Fruit fly (Drosophila melanogaster): Measurements from ENCODE around the gene CG2818.

The CG2818 gene

dm6 chr2L:3712949-3713416 is at the start of gene CG2818, which contains the start of gene CG31955:
CG2818 (plus strand) TSS chr2L:3713360.
CG31955 (minus strand) TSS chr2L:3713105.
- TF ChIP-seq CG8478 (optimal IDR thresholded peaks at IDR 0.05), result no peak
- no peak for TF ChIP-seq CTCF (optimal IDR thresholded peaks at IDR 0.05)

DNA sequence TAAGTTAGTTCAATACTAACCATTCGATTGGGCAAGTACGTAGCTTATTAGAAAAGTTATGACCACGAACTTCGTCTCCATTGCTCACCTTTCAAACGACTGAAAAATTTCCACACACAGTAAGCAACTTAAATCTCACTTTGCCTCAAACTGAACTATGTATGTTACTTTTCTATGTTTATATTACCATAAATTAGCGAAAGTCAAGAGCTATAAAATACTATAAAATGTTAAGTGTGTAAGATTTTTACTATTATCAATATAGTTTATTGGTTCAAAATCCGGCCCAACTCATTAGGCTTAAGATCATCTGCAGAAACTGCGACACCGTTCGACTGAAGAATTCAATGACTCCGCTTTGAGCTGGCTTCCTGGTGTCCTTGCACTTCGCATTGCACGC is 44.7 kb upstream of the CG2818 start, which contains the start of gene Sfp24Ba:
TSS of gene Sfp24Ba (minus strand) at position 101 of the 400 bp plus-strand sequence.
- TF ChIP-seq CTCF (optimal IDR thresholded peaks at IDR 0.05), result no peak
- TF ChIP-seq CG8478 (optimal IDR thresholded peaks at IDR 0.05), result no peak

- TF ChIP-seq CTCF (optimal IDR thresholded peaks at IDR 0.05), result no peak
- TF ChIP-seq CG8478 (optimal IDR thresholded peaks at IDR 0.05), result no peak
Measured at dm6 chr2L:3669034-3669433, 44.1 kb upstream of the CG2818 start, which contains the start of gene Sfp24Bd. Sfp24Bd (minus strand) TSS chr2L:3669134.

DNA sequence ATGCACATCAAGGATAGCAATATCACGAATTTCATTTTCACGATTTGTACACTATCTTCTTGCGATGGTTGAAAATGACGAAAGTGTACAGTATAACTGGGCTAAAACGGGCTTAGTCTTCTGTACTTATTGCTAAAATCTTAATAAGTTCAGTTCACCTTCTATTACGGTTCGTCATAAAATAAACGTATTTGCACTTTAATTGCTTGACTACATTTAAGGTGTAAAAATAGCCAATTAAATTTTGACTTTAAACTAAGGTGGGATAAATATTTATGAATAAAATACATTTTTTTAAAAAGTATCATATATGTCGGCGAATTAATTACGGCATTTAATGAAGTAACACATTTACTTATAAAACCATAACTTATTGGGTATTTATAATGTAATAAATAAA is 43.5 kb upstream of the CG2818 start, which contains the start of gene Sfp24Bb:
TSS of gene Sfp24Bb (minus strand) at position 101 of the 400 bp plus-strand sequence.
- TF ChIP-seq CTCF (optimal IDR thresholded peaks at IDR 0.05) (no peak), CG8478 (optimal IDR thresholded peaks at IDR 0.05) (no peak)

DNA sequence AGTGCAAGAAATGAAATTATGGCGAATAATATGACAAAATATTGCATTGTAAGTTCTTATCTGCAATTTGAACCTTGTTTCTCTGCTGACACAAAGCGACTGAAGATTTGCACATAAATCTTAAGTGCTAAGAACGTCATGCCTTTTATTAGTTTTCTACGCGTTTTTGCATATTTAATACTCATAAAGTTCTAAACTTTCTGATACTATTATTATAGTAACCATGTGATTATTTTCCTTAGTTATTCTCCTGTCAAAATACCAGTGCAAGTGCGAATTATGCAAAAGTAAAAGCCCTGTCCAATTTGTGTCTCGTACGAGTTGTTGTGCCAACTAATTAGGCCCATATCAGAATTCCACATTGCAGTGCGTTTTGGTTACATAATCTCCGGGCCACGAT is 42.7 kb upstream of the CG2818 start, which contains the start of gene Sfp24Bc:
TSS of gene Sfp24Bc (minus strand) at position 101 of the 400 bp plus-strand sequence.
- TF ChIP-seq CG8478 (optimal IDR thresholded peaks at IDR 0.05), result no peak
- no peak for TF ChIP-seq CTCF (optimal IDR thresholded peaks at IDR 0.05)

DNA sequence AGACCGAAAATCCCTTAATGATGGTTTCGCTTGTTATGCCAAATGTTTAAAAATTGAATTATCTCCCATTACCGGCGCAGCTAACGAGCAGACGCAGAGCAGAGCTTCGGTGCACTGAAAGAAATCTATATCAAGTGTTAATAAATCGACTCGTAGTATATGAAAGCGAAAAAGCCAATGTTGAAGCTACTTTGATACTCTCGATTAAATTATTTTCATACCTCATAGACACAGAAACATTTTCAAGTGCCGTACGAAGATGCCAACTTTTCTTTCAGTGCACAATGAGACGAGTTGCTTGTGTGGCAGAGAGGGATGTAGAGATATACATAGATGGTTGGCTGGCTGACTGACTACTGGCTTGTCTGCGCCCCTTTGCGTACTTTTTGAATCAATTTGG is 37.4 kb upstream of the CG2818 start:
- TF ChIP-seq CTCF (optimal IDR thresholded peaks at IDR 0.05) (no peak), CG8478 (optimal IDR thresholded peaks at IDR 0.05) (no peak)

DNA sequence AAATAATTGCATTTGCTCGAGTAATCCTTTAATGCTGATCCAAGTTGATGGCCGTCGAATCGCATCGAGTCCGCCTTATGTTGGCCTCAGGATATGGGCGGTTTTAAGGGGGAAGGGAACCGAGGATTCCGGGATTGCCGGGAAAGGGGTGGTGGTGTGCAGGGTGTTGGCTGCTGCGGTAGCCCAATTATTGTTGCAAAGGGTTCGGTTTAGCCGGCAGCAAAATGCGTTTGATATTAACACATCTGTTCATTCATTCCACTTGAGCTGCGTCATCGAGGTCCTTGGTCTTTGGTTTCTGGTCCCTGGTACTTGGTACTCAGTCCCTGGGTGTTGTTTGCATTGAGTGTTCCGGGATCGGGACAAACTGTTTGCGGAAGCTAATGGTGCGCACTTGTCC is 31.8 kb upstream of the CG2818 start:
- no peak for TF ChIP-seq CTCF (optimal IDR thresholded peaks at IDR 0.05)
- TF ChIP-seq CG8478 (optimal IDR thresholded peaks at IDR 0.05), result no peak

DNA sequence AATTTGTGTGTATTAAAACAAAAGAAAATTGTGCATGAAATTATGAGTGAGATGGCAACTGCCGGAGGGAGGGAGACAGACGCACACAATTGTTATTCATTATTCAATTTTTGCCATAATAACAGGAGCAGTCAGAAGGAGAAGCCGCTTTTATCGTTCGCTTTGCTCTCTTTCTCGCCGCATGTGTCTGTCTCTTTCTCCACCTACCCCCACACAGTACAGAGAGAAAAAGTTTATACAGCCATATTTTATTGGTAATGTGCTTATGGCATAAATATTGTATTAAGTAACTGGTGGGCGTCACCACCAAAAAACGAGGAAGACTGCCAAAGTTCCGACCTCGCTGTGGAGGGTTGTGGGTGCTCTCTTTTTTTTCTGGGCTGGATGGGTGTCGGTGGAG is 30.7 kb upstream of the CG2818 start:
- TF ChIP-seq CTCF (optimal IDR thresholded peaks at IDR 0.05), result no peak
- TF ChIP-seq CG8478 (optimal IDR thresholded peaks at IDR 0.05), result no peak

DNA sequence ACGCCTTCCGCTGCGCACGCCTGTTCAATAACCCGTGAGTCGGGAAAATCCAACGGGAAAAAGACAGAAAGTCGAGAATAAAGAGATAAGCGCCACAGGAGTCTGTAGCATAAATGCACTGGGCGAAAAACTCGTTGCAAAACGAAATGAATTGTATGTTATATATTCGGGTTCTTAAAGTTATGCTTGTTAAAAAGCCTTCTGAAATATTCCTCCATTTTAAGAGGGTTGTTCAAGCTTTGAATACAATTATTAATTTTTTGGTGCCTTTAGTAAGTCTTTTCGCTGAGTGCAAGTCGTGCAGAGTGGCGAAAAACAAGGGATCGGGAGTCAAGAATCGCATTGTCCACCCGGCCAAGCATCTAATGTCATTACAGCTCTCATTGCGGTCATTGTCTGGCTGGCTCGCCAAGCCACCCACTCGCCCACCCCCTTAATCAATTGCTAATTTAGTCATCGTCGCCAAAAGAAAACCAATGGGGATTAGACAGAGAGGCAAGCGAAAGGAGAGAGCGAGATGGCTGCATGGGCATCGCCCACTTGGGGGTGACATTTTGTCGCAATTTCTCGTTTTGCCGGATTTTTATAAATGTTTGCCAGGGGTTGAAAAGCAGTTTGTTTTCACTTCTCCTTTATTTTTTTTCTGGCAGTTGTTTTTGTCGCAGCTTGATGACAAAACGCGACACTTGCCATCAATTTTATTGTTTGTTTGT is 27.9 kb upstream of the CG2818 start:
- no peak for TF ChIP-seq CTCF (optimal IDR thresholded peaks at IDR 0.05)
- TF ChIP-seq CG8478 (optimal IDR thresholded peaks at IDR 0.05), result no peak

DNA sequence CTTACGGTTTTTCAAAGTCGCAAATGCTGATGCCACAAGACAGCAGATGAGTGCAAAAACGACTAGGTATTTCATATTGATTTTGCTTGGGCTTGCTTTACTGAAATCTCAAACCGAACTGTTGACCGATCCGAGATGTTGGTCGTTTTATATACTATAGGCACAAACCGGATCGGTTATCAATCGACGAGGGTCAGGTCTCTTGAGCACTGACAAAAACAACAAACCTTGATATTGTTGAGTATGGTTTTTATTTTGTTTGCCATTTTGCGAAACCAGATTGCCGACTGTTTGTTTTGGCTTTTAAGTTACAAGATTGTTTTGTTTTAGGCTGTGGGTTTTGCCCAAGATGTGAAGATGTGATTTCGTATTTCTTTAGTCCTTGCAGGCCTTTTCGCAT is 20.7 kb upstream of the CG2818 start, which contains the start of gene CG16704:
TSS of gene CG16704 (minus strand) at position 122 of the 400 bp plus-strand sequence.
- no peak for TF ChIP-seq CTCF (optimal IDR thresholded peaks at IDR 0.05)
- no peak for TF ChIP-seq CG8478 (optimal IDR thresholded peaks at IDR 0.05)

DNA sequence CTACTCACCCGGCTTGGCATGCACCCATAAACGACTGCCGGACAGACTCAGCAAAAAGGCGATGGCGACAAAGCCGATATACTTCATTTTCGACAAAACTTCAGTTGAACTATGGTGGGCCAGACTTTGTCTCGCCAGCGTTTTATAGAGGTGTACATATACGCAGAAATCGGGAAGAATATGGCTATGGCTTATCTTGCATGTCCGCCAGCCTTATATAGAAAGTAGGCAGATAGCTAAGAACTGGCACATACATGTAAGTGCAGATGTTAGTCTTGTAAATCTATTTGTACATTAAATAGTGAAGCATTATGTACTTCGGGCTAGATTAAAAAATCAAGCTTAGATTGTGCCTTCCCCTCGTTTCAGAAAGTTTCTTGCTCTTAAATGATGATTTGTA is 20.1 kb upstream of the CG2818 start, which contains the start of gene CG3513:
TSS of gene CG3513 (minus strand) at position 101 of the 400 bp plus-strand sequence.
- no peak for TF ChIP-seq CG8478 (optimal IDR thresholded peaks at IDR 0.05)
- no peak for TF ChIP-seq CTCF (optimal IDR thresholded peaks at IDR 0.05)

dm6 chr2L:3693805-3694204 is 19.4 kb upstream of the CG2818 start, which contains the start of gene Acp24A4:
Acp24A4 (minus strand) TSS chr2L:3693905.
- TF ChIP-seq CG8478 (optimal IDR thresholded peaks at IDR 0.05) (no peak), CTCF (optimal IDR thresholded peaks at IDR 0.05) (no peak)

dm6 chr2L:3694920-3695319 is 18.2 kb upstream of the CG2818 start, which contains the start of gene CG43165:
CG43165 (minus strand) TSS chr2L:3695020.
- TF ChIP-seq CTCF (optimal IDR thresholded peaks at IDR 0.05), result no peak
- TF ChIP-seq CG8478 (optimal IDR thresholded peaks at IDR 0.05), result no peak

dm6 chr2L:3695361-3695818 is 17.8 kb upstream of the CG2818 start, which contains the start of gene CG16713:
CG16713 (minus strand) TSS chr2L:3695411.
- TF ChIP-seq CG8478 (optimal IDR thresholded peaks at IDR 0.05) (no peak), CTCF (optimal IDR thresholded peaks at IDR 0.05) (no peak)

DNA sequence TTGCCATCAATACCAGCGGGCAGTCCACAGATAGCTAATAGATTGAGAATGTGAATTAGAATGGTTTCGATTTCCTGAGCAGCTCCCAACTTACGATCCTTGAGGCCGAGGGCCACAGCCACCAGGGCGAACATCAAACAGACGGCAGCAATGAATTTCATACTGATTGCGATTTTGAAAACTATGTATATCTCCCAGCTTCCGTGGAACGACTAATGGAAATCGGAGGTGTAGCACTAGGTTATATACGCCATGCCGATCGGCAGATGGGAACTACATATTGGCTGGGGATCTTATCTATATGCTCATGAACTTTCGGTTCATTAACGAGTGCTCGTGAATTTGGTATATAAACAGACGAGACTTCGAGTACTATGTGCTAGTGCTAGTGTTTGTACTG is 16.7 kb upstream of the CG2818 start, which contains the start of gene IM33:
TSS of gene IM33 (minus strand) at position 221 of the 400 bp plus-strand sequence.
- no peak for TF ChIP-seq CG8478 (optimal IDR thresholded peaks at IDR 0.05)
- no peak for TF ChIP-seq CTCF (optimal IDR thresholded peaks at IDR 0.05)

- TF ChIP-seq CTCF (optimal IDR thresholded peaks at IDR 0.05) (no peak), CG8478 (optimal IDR thresholded peaks at IDR 0.05) (no peak)
Measured at dm6 chr2L:3697772-3698171, 15.4 kb upstream of the CG2818 start, which contains the start of gene CG3604. CG3604 (minus strand) TSS chr2L:3697872.
